Fruit fly (Drosophila melanogaster) whole organism: ENCODE results near the gene Strump.
A peak's percentile ranks its signal among the peaks of the same experiment; 100 is the strongest.

Experiments used
- CG8478 ChIP-seq: fragments of >200 bp; optimal IDR thresholded peaks from 2 replicates; lab custom pipeline; 2018; ENCODE audit warnings: inconsistent platforms
- Dll ChIP-seq: fragments of >200 bp; optimal IDR thresholded peaks from 2 replicates; lab custom pipeline; 2017
- EcR ChIP-seq, 2 experiments: fragments of >200 bp; optimal IDR thresholded peaks; 2 replicates each; lab custom pipeline; 2017; ENCODE audit warnings: missing biosample characterization in 2 of 2, missing genetic modification characterization in 2 of 2, missing genetic modification reagents in 2 of 2
- pan ChIP-seq: fragments of >200 bp; optimal IDR thresholded peaks from 2 replicates; lab custom pipeline; 2017
- psq ChIP-seq: fragments of >200 bp; optimal IDR thresholded peaks from 2 replicates; lab custom pipeline; 2017
- usp ChIP-seq: fragments of >200 bp; optimal IDR thresholded peaks from 2 replicates; lab custom pipeline; 2017; ENCODE audit warnings: missing biosample characterization, missing genetic modification characterization, mixed read lengths

Gene Strump

dm6 chr3L:16143685-16144539 is 22.1 kb downstream of the Strump start, which contains the start of gene CG32152:
TSS of gene CG32152 (minus strand) at chr3L:16144036.
- no peak for TF ChIP-seq pan (lab: Kevin White, UChicago)
- no peak for TF ChIP-seq Dll (lab: Kevin White, UChicago)
- TF ChIP-seq usp: no peak
- no peak for TF ChIP-seq CG8478 (lab: Kevin White, UChicago)

dm6 chr3L:16145282-16145681 is 23.5 kb downstream of the Strump start:
- TF ChIP-seq Dll (lab: Kevin White, UChicago): no peak
- TF ChIP-seq EcR (GFP tag; optimal IDR thresholded peaks at IDR 0.05; lab: Kevin White, UChicago): no peak
- TF ChIP-seq usp: no peak
- TF ChIP-seq pan (lab: Kevin White, UChicago): no peak
- no peak for TF ChIP-seq CG8478 (lab: Kevin White, UChicago)
- no peak for TF ChIP-seq psq (lab: Kevin White, UChicago)

- no peak for TF ChIP-seq psq (lab: Kevin White, UChicago)
- TF ChIP-seq pan (lab: Kevin White, UChicago): no peak
- TF ChIP-seq CG8478 (lab: Kevin White, UChicago): no peak
- no peak for TF ChIP-seq EcR (GFP tag; optimal IDR thresholded peaks at IDR 0.05; lab: Kevin White, UChicago)
- no peak for TF ChIP-seq usp
- no peak for TF ChIP-seq Dll (lab: Kevin White, UChicago)
These were observed 24.2 kb downstream of the Strump start for dm6 chr3L:16145931-16146538.

DNA sequence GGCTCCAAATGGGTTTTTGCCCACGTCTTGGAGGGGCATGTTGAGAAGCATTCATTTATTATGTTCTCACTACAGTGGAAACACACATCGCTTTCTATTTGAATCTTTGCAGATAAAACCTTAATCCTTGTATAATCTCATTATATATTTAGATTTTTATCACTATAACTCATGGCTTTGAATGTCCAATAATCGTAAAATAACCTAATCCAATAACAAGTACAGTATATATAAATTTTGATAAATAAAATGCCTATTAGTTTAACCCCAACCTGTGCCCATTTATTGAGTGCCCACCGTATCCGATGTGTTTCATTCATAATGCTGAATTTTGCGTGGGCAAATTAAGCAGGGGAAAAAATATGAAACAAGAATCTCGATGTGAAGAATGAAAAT is 24.7 kb downstream of the Strump start:
- no peak for TF ChIP-seq EcR (GFP tag; optimal IDR thresholded peaks at IDR 0.05; lab: Kevin White, UChicago)
- TF ChIP-seq Dll (lab: Kevin White, UChicago): no peak
- no peak for TF ChIP-seq usp
- no peak for TF ChIP-seq CG8478 (lab: Kevin White, UChicago)
- no peak for TF ChIP-seq psq (lab: Kevin White, UChicago)
- TF ChIP-seq pan (lab: Kevin White, UChicago): no peak

- TF ChIP-seq Dll (lab: Kevin White, UChicago): no peak
- no peak for TF ChIP-seq EcR (GFP tag; optimal IDR thresholded peaks at IDR 0.05; lab: Kevin White, UChicago)
- no peak for TF ChIP-seq usp
- TF ChIP-seq CG8478 (lab: Kevin White, UChicago): no peak
- no peak for TF ChIP-seq pan (lab: Kevin White, UChicago)
- no peak for TF ChIP-seq psq (lab: Kevin White, UChicago)
These were observed 25.5 kb downstream of the Strump start for dm6 chr3L:16147325-16147724.

DNA sequence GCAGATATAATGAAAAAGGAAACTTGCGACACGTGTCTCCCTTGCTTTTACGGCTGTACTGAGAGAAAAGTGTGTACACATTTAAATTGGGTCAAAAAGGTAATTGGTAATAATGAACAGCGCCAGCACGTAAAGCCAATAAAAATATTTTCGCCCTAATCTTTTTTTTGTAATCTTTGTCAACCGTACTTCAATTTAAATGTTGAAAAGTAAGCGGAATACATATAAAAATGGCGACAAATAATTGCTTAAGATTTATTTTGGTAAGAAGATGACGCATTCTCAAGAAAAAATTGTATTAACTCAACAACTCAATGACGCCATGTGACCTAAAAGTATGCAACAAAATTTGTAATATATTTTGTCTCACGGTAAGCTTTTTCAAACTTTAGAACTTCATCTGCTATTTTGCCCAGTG is 26.0 kb downstream of the Strump start:
- TF ChIP-seq usp (no peak), pan (lab: Kevin White, UChicago) (no peak), CG8478 (lab: Kevin White, UChicago) (no peak), EcR (GFP tag; optimal IDR thresholded peaks at IDR 0.05; lab: Kevin White, UChicago) (no peak), psq (lab: Kevin White, UChicago) (no peak), Dll (lab: Kevin White, UChicago) (no peak)

- no peak for TF ChIP-seq Dll (lab: Kevin White, UChicago)
- TF ChIP-seq pan (lab: Kevin White, UChicago): peak; percentile 76
These were observed 27.8 kb downstream of the Strump start for dm6 chr3L:16149418-16150160.

DNA sequence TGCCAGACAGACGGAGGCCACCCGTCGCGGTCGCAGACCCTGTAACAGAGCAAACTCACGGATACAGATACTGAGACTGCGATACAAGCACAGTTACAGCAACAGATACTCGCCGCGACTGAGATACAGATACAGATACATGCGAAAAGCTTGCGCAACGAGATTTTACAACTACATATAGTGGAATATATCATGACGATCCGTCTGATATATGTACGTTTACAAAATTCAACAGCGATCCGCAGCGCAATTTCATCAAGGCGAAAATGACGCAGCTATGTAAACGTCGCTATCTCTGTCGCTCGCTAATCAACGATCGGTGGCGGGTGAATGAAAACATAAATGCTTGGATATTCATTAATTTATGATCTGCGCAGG is 28.3 kb downstream of the Strump start:
- TF ChIP-seq usp (no peak), CG8478 (lab: Kevin White, UChicago) (no peak), psq (lab: Kevin White, UChicago) (no peak), Dll (lab: Kevin White, UChicago) (no peak), EcR (GFP tag; optimal IDR thresholded peaks at IDR 0.05; lab: Kevin White, UChicago) (no peak), pan (lab: Kevin White, UChicago) (no peak)

dm6 chr3L:16150850-16151515 is 29.2 kb downstream of the Strump start:
- TF ChIP-seq pan (lab: Kevin White, UChicago): peak; percentile 55
- TF ChIP-seq EcR (GFP tag; optimal IDR thresholded peaks at IDR 0.05; lab: Kevin White, UChicago): no peak

dm6 chr3L:16151742-16152141 is 29.9 kb downstream of the Strump start:
- TF ChIP-seq CG8478 (lab: Kevin White, UChicago) (no peak), EcR (GFP tag; optimal IDR thresholded peaks at IDR 0.05; lab: Kevin White, UChicago) (no peak), pan (lab: Kevin White, UChicago) (no peak), psq (lab: Kevin White, UChicago) (no peak), Dll (lab: Kevin White, UChicago) (no peak), usp (no peak)

DNA sequence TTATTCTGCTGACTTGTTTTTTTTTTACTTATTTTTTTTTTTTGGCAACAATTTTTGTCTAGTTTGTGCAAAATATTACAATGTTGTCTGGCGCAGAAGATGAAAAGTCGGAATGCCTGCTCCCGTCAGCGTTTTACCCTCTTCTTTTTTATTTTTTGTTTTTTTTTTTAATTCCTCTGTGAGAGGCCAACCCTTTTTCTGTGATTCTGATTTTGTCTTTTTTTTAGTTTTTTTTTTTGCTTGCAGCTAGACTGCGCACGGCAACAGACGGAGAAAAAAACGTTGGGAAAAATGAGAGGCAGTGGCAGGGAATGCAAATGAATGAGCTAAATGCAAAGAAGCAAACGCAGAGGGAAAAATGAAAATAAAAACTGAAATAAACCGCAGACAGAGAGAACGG is 31.3 kb downstream of the Strump start:
- TF ChIP-seq usp: no peak
- no peak for TF ChIP-seq EcR (GFP tag; optimal IDR thresholded peaks at IDR 0.05; lab: Kevin White, UChicago)
- TF ChIP-seq pan (lab: Kevin White, UChicago): no peak
- TF ChIP-seq psq (lab: Kevin White, UChicago): no peak
- TF ChIP-seq Dll (lab: Kevin White, UChicago): no peak
- no peak for TF ChIP-seq CG8478 (lab: Kevin White, UChicago)
